Worm (Caenorhabditis elegans) whole organism, L3 larva: ENCODE data around the gene C26B9.5.

Experiments
- R02D3.7 ChIP-seq: fragments of 150-350 bp; optimal IDR thresholded peaks from 2 replicates; lab custom pipeline; 2014; ENCODE audit warnings: missing biosample characterization, missing genetic modification characterization
- ZK546.5 ChIP-seq: sonication (generic microtip); optimal IDR thresholded peaks from 2 replicates; lab custom pipeline; 2017; ENCODE audit warnings: missing biosample characterization, missing genetic modification characterization
- aly-2 ChIP-seq: fragments of 150-350 bp; optimal IDR thresholded peaks from 2 replicates; lab custom pipeline; 2014; ENCODE audit warnings: missing biosample characterization, missing genetic modification characterization
- ama-1 ChIP-seq: fragments of 150-350 bp; optimal IDR thresholded peaks from 2 replicates; lab custom pipeline; 2018
- ceh-16 ChIP-seq: sonication (generic microtip); optimal IDR thresholded peaks from 2 replicates; lab custom pipeline; 2017; ENCODE audit warnings: missing biosample characterization, missing genetic modification characterization
- ceh-28 ChIP-seq: fragments of 150-350 bp; optimal IDR thresholded peaks from 2 replicates; lab custom pipeline; 2014; ENCODE audit warnings: missing biosample characterization, missing genetic modification reagents, missing genetic modification characterization
- ceh-82 ChIP-seq: fragments of 150-350 bp; optimal IDR thresholded peaks from 2 replicates; lab custom pipeline; 2014; ENCODE audit warnings: missing biosample characterization, missing genetic modification characterization
- ceh-9 ChIP-seq: sonication (generic microtip); optimal IDR thresholded peaks from 2 replicates; lab custom pipeline; 2018; ENCODE audit warnings: missing biosample characterization, missing genetic modification characterization
- daf-12 ChIP-seq: fragments of 150-350 bp; optimal IDR thresholded peaks from 2 replicates; lab custom pipeline; 2014; ENCODE audit warnings: missing biosample characterization, missing genetic modification reagents, missing genetic modification characterization
- egl-27 ChIP-seq: sonication (generic microtip); optimal IDR thresholded peaks from 4 replicates; lab custom pipeline; 2017; ENCODE audit warnings: missing biosample characterization, missing genetic modification reagents, missing genetic modification characterization
- egl-5 ChIP-seq: fragments of 150-350 bp; optimal IDR thresholded peaks from 2 replicates; lab custom pipeline; 2017; ENCODE audit warnings: missing biosample characterization, missing genetic modification reagents, missing genetic modification characterization, inconsistent platforms
- elt-1 ChIP-seq: fragments of 150-350 bp; optimal IDR thresholded peaks from 2 replicates; lab custom pipeline; 2014; ENCODE audit warnings: missing biosample characterization, missing genetic modification characterization
- elt-2 ChIP-seq: sonication (generic microtip); optimal IDR thresholded peaks from 2 replicates; lab custom pipeline; 2016; ENCODE audit warnings: missing genetic modification reagents, mild to moderate bottlenecking, missing genetic modification characterization, missing compliant biosample characterization
- elt-3 ChIP-seq, 3 experiments: fragments of 150-350 bp in 1 of 3; sonication (generic microtip) in 2 of 3; optimal IDR thresholded peaks; 2 replicates in 2 of 3; 4 replicates in 1 of 3; lab custom pipeline; 2014 to 2017; ENCODE audit warnings: missing biosample characterization in 3 of 3, missing genetic modification characterization in 3 of 3
- eor-1 ChIP-seq, 2 experiments: fragments of 150-350 bp; optimal IDR thresholded peaks; 2 replicates each; lab custom pipeline; 2014 to 2018; ENCODE audit warnings: missing biosample characterization in 2 of 2, missing genetic modification characterization in 2 of 2
- fkh-10 ChIP-seq: sonication (generic microtip); optimal IDR thresholded peaks from 2 replicates; lab custom pipeline; 2017; ENCODE audit warnings: missing biosample characterization, missing genetic modification reagents, missing genetic modification characterization
- fkh-2 ChIP-seq: fragments of 150-350 bp; optimal IDR thresholded peaks from 2 replicates; lab custom pipeline; 2014; ENCODE audit warnings: missing biosample characterization, missing genetic modification reagents, missing genetic modification characterization
- fos-1 ChIP-seq: fragments of 150-350 bp; optimal IDR thresholded peaks from 2 replicates; lab custom pipeline; 2014; ENCODE audit warnings: missing biosample characterization, missing genetic modification characterization
- hmg-11 ChIP-seq: sonication (generic microtip); optimal IDR thresholded peaks from 2 replicates; lab custom pipeline; 2016; ENCODE audit warnings: missing genetic modification characterization, missing compliant biosample characterization
- jun-1 ChIP-seq: fragments of 150-350 bp; optimal IDR thresholded peaks from 2 replicates; lab custom pipeline; 2014; ENCODE audit warnings: missing biosample characterization, missing genetic modification reagents, missing genetic modification characterization
- lin-15B ChIP-seq: fragments of 150-350 bp; optimal IDR thresholded peaks from 2 replicates; lab custom pipeline; 2014; ENCODE audit warnings: missing biosample characterization, missing genetic modification characterization
- lin-39 ChIP-seq: fragments of 150-350 bp; optimal IDR thresholded peaks from 2 replicates; lab custom pipeline; 2018; ENCODE audit warnings: missing biosample characterization, missing genetic modification reagents, missing genetic modification characterization
- lsy-12 ChIP-seq: sonication (generic microtip); optimal IDR thresholded peaks from 2 replicates; lab custom pipeline; 2016; ENCODE audit warnings: mild to moderate bottlenecking, missing genetic modification characterization, missing compliant biosample characterization
- mdl-1 ChIP-seq: fragments of 150-350 bp; optimal IDR thresholded peaks from 2 replicates; lab custom pipeline; 2014; ENCODE audit warnings: missing biosample characterization, missing genetic modification characterization
- mml-1 ChIP-seq: fragments of 150-350 bp; sonication (generic microtip); optimal IDR thresholded peaks from 3 replicates; lab custom pipeline; 2014; ENCODE audit warnings: missing biosample characterization, missing genetic modification characterization
- nfya-1 ChIP-seq: sonication (generic microtip); optimal IDR thresholded peaks from 2 replicates; lab custom pipeline; 2017; ENCODE audit warnings: missing genetic modification characterization, mild to moderate bottlenecking, missing compliant biosample characterization, antibody characterized with exemption, moderate library complexity; ENCODE audit not compliant: insufficient read depth
- nhr-11 ChIP-seq: fragments of 150-350 bp; optimal IDR thresholded peaks from 2 replicates; lab custom pipeline; 2014; ENCODE audit warnings: missing biosample characterization, missing genetic modification characterization
- nhr-23 ChIP-seq: fragments of 150-350 bp; optimal IDR thresholded peaks from 2 replicates; lab custom pipeline; 2014; ENCODE audit warnings: missing biosample characterization, missing genetic modification reagents, missing genetic modification characterization
- nhr-237 ChIP-seq: fragments of 150-350 bp; optimal IDR thresholded peaks from 2 replicates; lab custom pipeline; 2014; ENCODE audit warnings: missing biosample characterization, missing genetic modification characterization
- nhr-25 ChIP-seq: sonication (generic microtip); optimal IDR thresholded peaks from 2 replicates; lab custom pipeline; 2017; ENCODE audit warnings: missing biosample characterization, missing genetic modification characterization
- nhr-28 ChIP-seq: fragments of 150-350 bp; optimal IDR thresholded peaks from 2 replicates; lab custom pipeline; 2014; ENCODE audit warnings: missing biosample characterization, missing genetic modification characterization
- nhr-43 ChIP-seq: sonication (generic microtip); optimal IDR thresholded peaks from 2 replicates; lab custom pipeline; 2016; ENCODE audit warnings: mild to moderate bottlenecking, missing genetic modification characterization, missing compliant biosample characterization; ENCODE audit not compliant: poor library complexity, severe bottlenecking
- nhr-67 ChIP-seq: fragments of 150-350 bp; optimal IDR thresholded peaks from 2 replicates; lab custom pipeline; 2014; ENCODE audit warnings: missing biosample characterization, missing genetic modification characterization
- nhr-76 ChIP-seq: fragments of 150-350 bp; sonication (generic microtip); optimal IDR thresholded peaks from 5 replicates; lab custom pipeline; 2014; ENCODE audit warnings: missing biosample characterization, missing genetic modification characterization
- nhr-77 ChIP-seq: fragments of 150-350 bp; optimal IDR thresholded peaks from 2 replicates; lab custom pipeline; 2014; ENCODE audit warnings: missing biosample characterization, missing genetic modification characterization
- pha-4 ChIP-seq: fragments of 150-350 bp; optimal IDR thresholded peaks from 2 replicates; lab custom pipeline; 2014; ENCODE audit warnings: missing biosample characterization, missing genetic modification reagents, missing genetic modification characterization
- pqm-1 ChIP-seq: fragments of 150-350 bp; optimal IDR thresholded peaks from 2 replicates; lab custom pipeline; 2017; ENCODE audit warnings: missing biosample characterization, missing genetic modification characterization, inconsistent platforms
- sea-2 ChIP-seq: fragments of 150-350 bp; sonication (generic microtip); optimal IDR thresholded peaks from 4 replicates; lab custom pipeline; 2014; ENCODE audit warnings: missing biosample characterization, missing genetic modification reagents, missing genetic modification characterization
- skn-1 ChIP-seq: fragments of 150-350 bp; optimal IDR thresholded peaks from 2 replicates; lab custom pipeline; 2014; ENCODE audit warnings: missing biosample characterization, missing genetic modification characterization
- snpc-4 ChIP-seq: fragments of 150-350 bp; optimal IDR thresholded peaks from 2 replicates; lab custom pipeline; 2014; ENCODE audit warnings: missing biosample characterization, missing genetic modification characterization
- tbx-2 ChIP-seq: sonication (generic microtip); optimal IDR thresholded peaks from 2 replicates; lab custom pipeline; 2016; ENCODE audit warnings: mild to moderate bottlenecking, missing genetic modification characterization, missing compliant biosample characterization
- unc-39 ChIP-seq: sonication (generic microtip); optimal IDR thresholded peaks from 4 replicates; lab custom pipeline; 2017; ENCODE audit warnings: missing biosample characterization, missing genetic modification characterization
- unc-62 ChIP-seq: fragments of 150-350 bp; sonication (generic microtip); optimal IDR thresholded peaks from 4 replicates; lab custom pipeline; 2014; ENCODE audit warnings: missing biosample characterization, missing genetic modification reagents, missing genetic modification characterization
- zag-1 ChIP-seq: fragments of 150-350 bp; optimal IDR thresholded peaks from 2 replicates; lab custom pipeline; 2014; ENCODE audit warnings: missing biosample characterization, missing genetic modification characterization
- ztf-11 ChIP-seq: fragments of 150-350 bp; optimal IDR thresholded peaks from 2 replicates; lab custom pipeline; 2014; ENCODE audit warnings: missing biosample characterization, missing genetic modification characterization

Gene C26B9.5

DNA sequence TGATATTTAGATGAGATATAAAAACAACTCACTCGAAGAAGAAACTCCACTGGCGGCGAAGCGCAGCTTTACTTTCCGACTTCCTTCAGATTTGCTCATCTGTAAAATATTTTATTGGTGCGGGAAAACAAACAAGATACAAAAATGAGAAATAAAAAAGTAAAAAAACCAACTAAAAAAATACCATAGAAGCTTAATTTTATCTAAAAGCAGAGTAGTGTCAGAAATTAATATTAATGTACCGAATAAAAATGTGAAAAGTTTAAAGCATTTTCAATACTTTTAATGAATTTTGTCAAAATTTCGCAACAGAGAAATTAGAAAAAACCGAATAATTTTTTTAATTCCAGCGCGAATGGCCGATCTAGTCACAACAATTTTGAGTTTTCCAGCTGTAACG lies 6.0 kb upstream of the C26B9.5 start, which contains the start of gene sto-2:
Gene sto-2 (minus strand): TSS at position 101 of the 400 bp plus-strand sequence.
- TF ChIP-seq tbx-2 (no peak), ama-1 (no peak), nhr-23 (no peak), elt-1 (tag; lab: Kevin White, UChicago) (no peak), egl-27 (tag; lab: Kevin White, UChicago) (no peak), ceh-16 (tag; lab: Kevin White, UChicago) (no peak), lin-39 (tag; lab: Kevin White, UChicago) (no peak), ztf-11 (tag; lab: Kevin White, UChicago) (no peak)

DNA sequence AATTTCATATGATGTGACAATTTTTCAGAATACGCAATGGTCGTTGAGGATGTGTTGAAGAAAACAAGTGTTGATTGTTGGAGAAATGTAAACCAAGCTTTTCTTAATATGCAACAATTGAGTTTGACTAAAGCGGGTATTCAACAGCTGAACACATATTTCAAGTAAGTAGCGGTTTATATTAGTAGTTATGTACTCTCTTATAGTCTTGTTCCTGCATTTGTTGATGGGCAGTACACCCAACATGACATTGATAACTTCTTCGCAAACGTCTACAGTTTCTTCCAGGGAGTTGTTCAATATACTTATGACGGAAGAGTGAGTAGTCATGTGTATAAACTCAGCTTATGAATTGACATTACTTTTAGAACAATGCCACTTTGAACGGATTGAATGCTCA lies 1.5 kb downstream of the C26B9.5 start:
- TF ChIP-seq nhr-237 (tag; lab: Kevin White, UChicago) (no peak), mdl-1 (tag; lab: Kevin White, UChicago) (no peak), skn-1 (tag; lab: Kevin White, UChicago) (no peak), nhr-23 (no peak), pqm-1 (tag; lab: Kevin White, UChicago) (no peak), nhr-28 (no peak), fkh-2 (tag; lab: Kevin White, UChicago) (no peak), zag-1 (no peak), lin-39 (tag; lab: Kevin White, UChicago) (no peak), snpc-4 (no peak), tbx-2 (no peak), fos-1 (tag; lab: Kevin White, UChicago) (no peak), pha-4 (tag; lab: Kevin White, UChicago) (no peak)
- TF ChIP-seq, all 47 proteins: peak for 0

DNA sequence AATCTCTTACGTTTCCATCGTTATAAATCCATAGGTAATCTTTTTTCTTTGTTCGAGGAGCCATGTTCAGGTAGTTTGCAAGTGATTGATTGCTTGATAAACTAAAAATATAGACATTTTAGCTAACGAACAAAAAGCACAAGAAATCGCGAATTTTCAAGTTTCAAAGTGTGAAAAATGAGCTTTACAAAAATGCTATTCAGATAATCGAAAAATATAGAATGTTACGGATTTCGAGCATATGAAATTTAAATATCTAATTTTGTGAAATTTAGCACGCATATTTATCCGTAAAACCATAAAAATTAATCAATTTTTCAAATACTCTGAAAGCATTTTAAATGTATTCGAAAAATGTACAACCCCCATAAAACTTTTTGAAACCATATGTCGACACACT lies 6.1 kb downstream of the C26B9.5 start, which contains the start of gene C26B9.6:
Gene C26B9.6 (minus strand): TSS at position 101 of the 400 bp plus-strand sequence.
- TF ChIP-seq unc-39 (tag; lab: Kevin White, UChicago), result no peak
- no peak for TF ChIP-seq nhr-43 (tag; lab: Kevin White, UChicago)
- TF ChIP-seq ceh-16 (tag; lab: Kevin White, UChicago), result no peak
- no peak for TF ChIP-seq egl-27 (tag; lab: Kevin White, UChicago)
- no peak for TF ChIP-seq nhr-237 (tag; lab: Kevin White, UChicago)
- no peak for TF ChIP-seq elt-2
- TF ChIP-seq snpc-4, result no peak

DNA sequence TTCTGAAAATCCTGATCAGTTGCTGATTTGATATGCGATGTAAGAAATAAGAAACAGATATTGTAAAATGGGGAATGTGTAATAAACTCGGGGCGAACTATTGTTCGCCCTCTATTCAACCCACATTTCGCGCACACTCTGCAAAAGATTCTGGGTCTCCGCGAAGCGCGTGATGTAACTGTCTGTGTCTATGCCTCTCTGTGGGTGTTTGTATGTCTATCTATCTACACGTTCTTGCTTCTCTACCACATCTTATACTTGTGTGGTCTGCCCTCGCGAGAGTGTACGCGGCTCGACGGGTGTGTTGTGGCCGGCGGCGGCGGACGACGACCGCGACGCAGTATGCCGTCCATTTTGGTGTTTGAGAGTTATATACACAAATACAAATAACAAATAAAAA lies 7.2 kb downstream of the C26B9.5 start:
- TF ChIP-seq nhr-25 (tag; lab: Kevin White, UChicago), result peak; percentile 80
- no peak for TF ChIP-seq fkh-10 (GFP tag; lab: Kevin White, UChicago)
- no peak for TF ChIP-seq nhr-76
- peak; percentile 41 for TF ChIP-seq egl-27 (tag; lab: Kevin White, UChicago)
- no peak for TF ChIP-seq daf-12
- peak; percentile 75 for TF ChIP-seq nhr-23
- TF ChIP-seq nfya-1 (tag; lab: Kevin White, UChicago), result peak; percentile 84
- TF ChIP-seq skn-1 (tag; lab: Kevin White, UChicago), result no peak
- TF ChIP-seq pqm-1 (tag; lab: Kevin White, UChicago), result peak; percentile 52
- no peak for TF ChIP-seq eor-1 (tag; optimal IDR thresholded peaks at IDR 0.05; lab: Kevin White, UChicago)
- TF ChIP-seq ceh-82 (tag; lab: Kevin White, UChicago), result no peak
- peak; percentile 4 for TF ChIP-seq tbx-2
- TF ChIP-seq mdl-1 (tag; lab: Kevin White, UChicago), result peak; percentile 6
- no peak for TF ChIP-seq nhr-237 (tag; lab: Kevin White, UChicago)
- TF ChIP-seq nhr-11, result no peak
- TF ChIP-seq unc-39 (tag; lab: Kevin White, UChicago), result no peak
- TF ChIP-seq aly-2 (tag; lab: Kevin White, UChicago), result no peak
- no peak for TF ChIP-seq mml-1
- peak; percentile 56 for TF ChIP-seq hmg-11
- TF ChIP-seq elt-2, result peak; percentile 59
- no peak for TF ChIP-seq zag-1
- TF ChIP-seq ama-1, result no peak
- TF ChIP-seq snpc-4, result peak; percentile 59
- TF ChIP-seq lsy-12 (tag; lab: Kevin White, UChicago), result peak; percentile 30
- no peak for TF ChIP-seq nhr-77
- TF ChIP-seq elt-1 (tag; lab: Kevin White, UChicago), result no peak
- no peak for TF ChIP-seq sea-2 (GFP tag; lab: Kevin White, UChicago)
- TF ChIP-seq elt-3 (tag; optimal IDR thresholded peaks at IDR 0.05; lab: Kevin White, UChicago), result no peak
- peak; percentile 29 for TF ChIP-seq lin-15B (tag; lab: Kevin White, UChicago)
- TF ChIP-seq ceh-9 (tag; lab: Kevin White, UChicago), result no peak
- no peak for TF ChIP-seq ZK546.5
- no peak for TF ChIP-seq egl-5 (tag; lab: Kevin White, UChicago)
- TF ChIP-seq ceh-28 (tag; lab: Kevin White, UChicago), result peak; percentile 33
- TF ChIP-seq nhr-28, result no peak
- peak; percentile 68 for TF ChIP-seq jun-1
- no peak for TF ChIP-seq unc-62 (GFP tag; lab: Kevin White, UChicago)
- TF ChIP-seq nhr-67 (tag; lab: Kevin White, UChicago), result no peak
- no peak for TF ChIP-seq ceh-16 (tag; lab: Kevin White, UChicago)
- TF ChIP-seq R02D3.7 (tag; lab: Kevin White, UChicago), result no peak
- TF ChIP-seq fkh-2 (tag; lab: Kevin White, UChicago), result no peak
- TF ChIP-seq ztf-11 (tag; lab: Kevin White, UChicago), result no peak
- TF ChIP-seq pha-4 (tag; lab: Kevin White, UChicago), result peak; percentile 71
